Fruit fly (Drosophila melanogaster): Measurements from ENCODE around the gene Pi4KIIIalpha.

DNA sequence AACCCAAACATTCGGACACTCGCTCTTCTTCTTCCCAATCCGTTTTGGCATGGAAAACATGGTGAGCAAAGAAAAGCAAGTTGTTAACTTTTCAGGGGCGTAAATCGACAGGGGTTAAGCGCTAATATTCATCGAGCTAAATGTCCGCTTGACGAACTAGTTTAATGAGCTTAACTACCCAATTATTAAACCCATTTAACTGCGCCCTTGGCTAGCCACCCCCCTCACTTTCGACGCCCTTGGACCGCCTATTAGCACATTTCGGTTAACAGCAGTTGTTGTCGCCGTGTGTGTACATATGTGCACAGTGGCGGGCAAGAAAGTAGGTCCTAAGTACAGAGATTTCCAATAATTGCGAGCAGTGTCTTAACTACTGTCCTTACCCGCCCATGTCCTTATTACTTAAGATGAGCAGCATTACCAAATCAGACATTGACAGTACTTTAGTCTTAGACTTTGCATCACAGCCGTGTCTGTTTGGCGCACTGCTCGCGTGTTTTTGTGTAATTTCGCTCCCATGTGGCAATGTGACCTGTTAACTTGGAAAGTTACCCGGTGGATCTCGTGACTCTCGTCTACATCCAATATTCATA is 35.1 kb upstream of the Pi4KIIIalpha start:
- peak; percentile 92 to 94 for TF ChIP-seq Pdp1 (GFP tag; optimal IDR thresholded peaks at IDR 0.05)
- peak; percentile 31 for TF ChIP-seq CG14710 (tag; optimal IDR thresholded peaks at IDR 0.05)
- peak; percentile 98 for TF ChIP-seq mam (GFP tag; optimal IDR thresholded peaks at IDR 0.05)
- peak; percentile 82 for TF ChIP-seq peb (GFP tag; IDR thresholded peaks at IDR 0.05)
- no peak for TF ChIP-seq Lpt (GFP tag; optimal IDR thresholded peaks at IDR 0.05)
- TF ChIP-seq pum (GFP tag; optimal IDR thresholded peaks at IDR 0.05): peak; percentile 93
- TF ChIP-seq NFAT (GFP tag; IDR thresholded peaks at IDR 0.05): peak; percentile 98
- peak; percentile 72 for TF ChIP-seq CG6854 (GFP tag; optimal IDR thresholded peaks at IDR 0.05)
- TF ChIP-seq Fer2 (tag; optimal IDR thresholded peaks at IDR 0.05): peak; percentile 70
- no peak for TF ChIP-seq CG13287 (GFP tag; IDR thresholded peaks at IDR 0.05; ENCODE audit: partially characterized antibody)
